Worm (Caenorhabditis elegans): ENCODE results near the gene F31E3.2.
A peak's percentile ranks its signal among the peaks of the same experiment; 100 is the strongest.

Gene F31E3.2

DNA sequence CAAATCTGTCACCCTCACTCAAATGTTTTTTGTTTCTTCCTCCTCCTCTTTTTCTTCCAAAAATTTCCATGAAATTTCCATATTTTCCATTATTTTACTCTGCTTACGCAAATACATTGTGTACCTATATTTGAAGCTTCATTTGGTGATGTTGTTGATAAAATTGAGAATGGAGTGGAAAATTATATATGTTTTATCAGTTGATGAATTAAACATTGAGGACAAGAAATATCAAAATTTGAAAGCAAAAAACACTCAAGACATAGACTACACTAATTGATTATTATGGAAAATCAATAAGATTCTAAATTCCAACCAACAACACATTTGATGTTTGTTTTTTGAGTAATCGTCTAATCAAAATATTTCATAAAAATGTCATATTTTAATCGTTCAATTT is 15.4 kb downstream of the F31E3.2 start:
- TF ChIP-seq lin-35 (GFP tag; optimal IDR thresholded peaks at IDR 0.05) (peak in 1 of 2 experiments; percentile 20), elt-2 (tag; optimal IDR thresholded peaks at IDR 0.05) (peak; percentile 44), lin-14 (GFP tag; optimal IDR thresholded peaks at IDR 0.05) (no peak), efl-3 (GFP tag; optimal IDR thresholded peaks at IDR 0.05) (no peak)

DNA sequence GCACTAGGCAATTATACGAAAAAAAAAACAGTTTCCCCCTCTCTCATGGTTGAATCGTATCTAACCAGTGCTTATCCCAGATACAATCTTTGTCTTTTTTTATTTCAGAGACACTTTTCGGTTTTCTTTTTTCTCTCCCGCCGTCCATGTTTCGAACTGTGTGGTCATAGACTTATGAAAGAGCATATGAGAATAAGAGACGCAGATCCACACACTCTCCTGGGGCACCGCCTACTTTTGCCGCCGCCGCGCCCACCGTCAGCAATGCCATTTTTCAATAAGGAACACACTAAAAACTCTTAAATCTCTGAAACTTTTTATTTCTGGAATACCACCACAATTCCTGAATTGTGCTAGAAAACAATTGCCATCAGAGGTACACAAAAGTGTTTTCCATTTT is 16.1 kb downstream of the F31E3.2 start, which contains the start of gene prk-1:
Gene prk-1 (plus strand): TSS at position 269 of the 400 bp plus-strand sequence.
- TF ChIP-seq mef-2 (tag; optimal IDR thresholded peaks at IDR 0.05) (no peak), elt-3 (tag; optimal IDR thresholded peaks at IDR 0.05) (no peak), nhr-76 (tag; optimal IDR thresholded peaks at IDR 0.05) (no peak), C04F5.9 (tag; optimal IDR thresholded peaks at IDR 0.05) (no peak), sox-4 (tag; optimal IDR thresholded peaks at IDR 0.05) (no peak), lin-14 (GFP tag; optimal IDR thresholded peaks at IDR 0.05) (peak; percentile 45), tbx-2 (tag; optimal IDR thresholded peaks at IDR 0.05) (no peak), vab-15 (tag; optimal IDR thresholded peaks at IDR 0.05) (no peak), rnt-1 (tag; optimal IDR thresholded peaks at IDR 0.05) (peak; percentile 37), ztf-4 (tag; optimal IDR thresholded peaks at IDR 0.05) (no peak), aha-1 (tag; optimal IDR thresholded peaks at IDR 0.05) (no peak), blmp-1 (tag; optimal IDR thresholded peaks at IDR 0.05) (peak; percentile 2), nhr-12 (tag; optimal IDR thresholded peaks at IDR 0.05) (no peak), fkh-8 (tag; optimal IDR thresholded peaks at IDR 0.05) (no peak), snu-23 (GFP tag; optimal IDR thresholded peaks at IDR 0.05) (peak; percentile 22), nhr-85 (tag) (peak; percentile 65), mep-1 (tag; optimal IDR thresholded peaks at IDR 0.05) (no peak), fos-1 (tag; optimal IDR thresholded peaks at IDR 0.05) (no peak), fkh-4 (tag; optimal IDR thresholded peaks at IDR 0.05; ENCODE audit: borderline replicate concordance) (no peak), xbp-1 (tag; optimal IDR thresholded peaks at IDR 0.05) (no peak), lin-35 (GFP tag; optimal IDR thresholded peaks at IDR 0.05) (no peak), nhr-19 (GFP tag; conservative IDR thresholded peaks at IDR 0.05) (no peak), nhr-77 (tag; optimal IDR thresholded peaks at IDR 0.05) (no peak)

DNA sequence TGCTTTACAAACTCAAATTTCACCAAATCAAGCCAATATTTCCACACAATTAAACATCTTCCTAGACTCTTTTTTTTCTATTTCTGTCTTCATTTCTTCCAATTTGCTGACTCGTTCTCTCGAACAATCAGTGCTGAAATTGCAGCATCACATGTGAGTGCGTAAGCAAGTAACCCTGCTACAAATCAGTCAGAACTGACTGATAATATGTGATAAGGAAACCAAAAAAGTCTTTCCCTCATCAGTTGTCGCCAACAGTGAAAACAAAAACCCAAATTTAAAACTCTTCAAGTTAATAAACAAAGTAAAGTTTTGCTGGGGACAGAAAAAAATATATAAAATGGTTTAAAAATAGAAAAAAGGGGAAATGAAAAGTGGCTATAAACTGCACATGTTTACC is 17.7 kb downstream of the F31E3.2 start:
- TF ChIP-seq swsn-7 (tag; optimal IDR thresholded peaks at IDR 0.05) (no peak), mab-9 (GFP tag; IDR thresholded peaks at IDR 0.05) (no peak), lin-35 (GFP tag; optimal IDR thresholded peaks at IDR 0.05) (peak in 1 of 2 experiments; percentile 38), elt-2 (tag; optimal IDR thresholded peaks at IDR 0.05) (peak; percentile 59), elt-3 (tag; optimal IDR thresholded peaks at IDR 0.05) (no peak), nhr-20 (tag; optimal IDR thresholded peaks at IDR 0.05) (peak; percentile 9), nhr-47 (tag; optimal IDR thresholded peaks at IDR 0.05) (no peak)

DNA sequence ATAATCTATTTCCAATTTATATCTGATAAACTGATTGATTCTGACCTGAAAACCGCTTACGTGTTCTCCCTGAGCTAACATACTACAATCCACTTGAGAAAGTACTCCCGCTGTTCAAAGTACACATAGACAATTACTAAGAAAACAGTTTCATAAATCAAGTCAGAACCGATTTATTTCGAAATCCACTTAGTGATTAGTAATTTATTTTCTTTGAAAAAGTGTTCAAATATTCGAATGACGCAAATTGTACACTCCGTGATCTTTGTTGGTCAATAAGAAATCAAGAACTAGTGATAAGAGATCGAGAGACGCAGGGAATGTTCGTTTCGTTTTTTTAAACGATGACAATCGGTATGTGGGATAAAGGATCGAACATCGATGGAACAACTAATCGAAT is 18.7 kb downstream of the F31E3.2 start:
- no peak for TF ChIP-seq vab-15 (tag; optimal IDR thresholded peaks at IDR 0.05)
- TF ChIP-seq efl-1 (optimal IDR thresholded peaks at IDR 0.05): no peak
- TF ChIP-seq efl-1 (GFP tag; optimal IDR thresholded peaks at IDR 0.05 in 1 of 2): peak in 1 of 2 experiments; percentile 21

DNA sequence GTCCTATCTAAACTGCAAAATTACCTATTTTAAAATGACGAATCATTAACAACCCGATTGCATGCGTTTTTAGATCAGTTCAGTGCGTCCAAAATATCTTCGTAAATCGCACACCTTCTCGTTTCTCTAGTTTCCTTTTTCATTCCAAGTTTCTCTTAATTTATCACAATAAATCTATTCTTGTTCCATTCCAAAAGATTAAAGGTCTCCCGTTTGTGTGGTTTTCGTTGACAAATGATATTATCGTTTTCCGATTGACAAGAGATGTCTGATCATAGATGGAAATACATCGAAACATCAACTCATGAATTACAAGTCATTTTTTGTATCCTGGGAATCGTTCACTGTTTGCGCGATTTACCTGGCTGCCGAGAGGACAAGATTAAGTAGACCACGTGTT is 19.4 kb downstream of the F31E3.2 start:
- TF ChIP-seq nhr-28 (tag; optimal IDR thresholded peaks at IDR 0.05) (no peak), hlh-17 (GFP tag; optimal IDR thresholded peaks at IDR 0.05; ENCODE audit: borderline replicate concordance) (no peak), ztf-11 (tag; optimal IDR thresholded peaks at IDR 0.05) (no peak), lsy-2 (tag; optimal IDR thresholded peaks at IDR 0.05) (peak in 1 of 2 experiments; percentile 23), nhr-11 (tag; optimal IDR thresholded peaks at IDR 0.05) (no peak), blmp-1 (tag; optimal IDR thresholded peaks at IDR 0.05) (peak; percentile 81), mef-2 (tag; optimal IDR thresholded peaks at IDR 0.05) (no peak), lir-3 (tag; optimal IDR thresholded peaks at IDR 0.05; ENCODE audit: poor library complexity) (no peak), tbx-2 (tag; optimal IDR thresholded peaks at IDR 0.05) (peak; percentile 18), lin-15B (tag; optimal IDR thresholded peaks at IDR 0.05) (no peak), hlh-4 (tag; optimal IDR thresholded peaks at IDR 0.05) (no peak), lin-14 (GFP tag; optimal IDR thresholded peaks at IDR 0.05) (peak; percentile 47), ceh-8 (GFP tag; optimal IDR thresholded peaks at IDR 0.05) (no peak), nhr-71 (tag; optimal IDR thresholded peaks at IDR 0.05) (peak; percentile 19), ets-5 (GFP tag; IDR thresholded peaks at IDR 0.05) (no peak), ceh-88 (GFP tag; IDR thresholded peaks at IDR 0.05) (no peak), zag-1 (tag; optimal IDR thresholded peaks at IDR 0.05) (no peak), Y116A8C.19 (tag; optimal IDR thresholded peaks at IDR 0.05; ENCODE audit: borderline replicate concordance) (no peak), alr-1 (tag; optimal IDR thresholded peaks at IDR 0.05; ENCODE audit: borderline replicate concordance) (no peak), sox-4 (tag; optimal IDR thresholded peaks at IDR 0.05) (no peak), fos-1 (tag; optimal IDR thresholded peaks at IDR 0.05) (no peak)

Data from whole organism, L1 larva.